Worm (Caenorhabditis elegans) whole organism, early embryonic: ENCODE measurements around the gene F46G11.2.

Experiments used
- B0310.2 ChIP-seq: sonication (generic microtip); optimal IDR thresholded peaks from 2 replicates; lab custom pipeline; 2016; ENCODE audit warnings: mild to moderate bottlenecking, missing genetic modification characterization, missing compliant biosample characterization
- aly-1 ChIP-seq: sonication (generic microtip); optimal IDR thresholded peaks from 2 replicates; lab custom pipeline; 2016; ENCODE audit warnings: missing genetic modification characterization, missing compliant biosample characterization
- ama-1 ChIP-seq: fragments of 150-350 bp; optimal IDR thresholded peaks from 2 replicates; lab custom pipeline; 2014
- ceh-13 ChIP-seq: fragments of 200-800 bp; sonication (Bioruptor generic); optimal IDR thresholded peaks from 2 replicates; lab custom pipeline; 2018; ENCODE audit warnings: mild to moderate bottlenecking, missing genetic modification characterization, missing compliant biosample characterization
- ets-7 ChIP-seq: sonication (generic microtip); optimal IDR thresholded peaks from 2 replicates; lab custom pipeline; 2016; ENCODE audit warnings: missing genotype, missing genetic modification characterization, missing compliant biosample characterization
- flt-1 ChIP-seq: fragments of 200-800 bp; sonication (Bioruptor generic); IDR thresholded peaks from 2 replicates; pipeline ENCODE4 v1.3.6; 2022; ENCODE audit warnings: missing genetic modification characterization, missing compliant biosample characterization
- pes-1 ChIP-seq: fragments of 200-800 bp; sonication (Bioruptor generic); IDR thresholded peaks from 2 replicates; pipeline ENCODE4 v1.3.6; 2022; ENCODE audit warnings: missing genetic modification reagents, missing genetic modification characterization, missing compliant biosample characterization

- TF ChIP-seq pes-1 (GFP tag; lab: Robert Waterston, UW) (no peak), B0310.2 (tag; lab: Kevin White, UChicago) (no peak), ceh-13 (GFP tag; lab: Kevin White, UChicago) (no peak), aly-1 (tag; lab: Kevin White, UChicago) (no peak), ama-1 (no peak), flt-1 (GFP tag; lab: Robert Waterston, UW) (no peak), ets-7 (tag; lab: Kevin White, UChicago) (no peak)
These were observed 17.3 kb upstream of the F46G11.2 start, which contains the start of gene C54H2.4 for ce11 chrX:5770648-5771047.
